Fruit fly (Drosophila melanogaster): ENCODE measurements around the gene Trpgamma.

DNA sequence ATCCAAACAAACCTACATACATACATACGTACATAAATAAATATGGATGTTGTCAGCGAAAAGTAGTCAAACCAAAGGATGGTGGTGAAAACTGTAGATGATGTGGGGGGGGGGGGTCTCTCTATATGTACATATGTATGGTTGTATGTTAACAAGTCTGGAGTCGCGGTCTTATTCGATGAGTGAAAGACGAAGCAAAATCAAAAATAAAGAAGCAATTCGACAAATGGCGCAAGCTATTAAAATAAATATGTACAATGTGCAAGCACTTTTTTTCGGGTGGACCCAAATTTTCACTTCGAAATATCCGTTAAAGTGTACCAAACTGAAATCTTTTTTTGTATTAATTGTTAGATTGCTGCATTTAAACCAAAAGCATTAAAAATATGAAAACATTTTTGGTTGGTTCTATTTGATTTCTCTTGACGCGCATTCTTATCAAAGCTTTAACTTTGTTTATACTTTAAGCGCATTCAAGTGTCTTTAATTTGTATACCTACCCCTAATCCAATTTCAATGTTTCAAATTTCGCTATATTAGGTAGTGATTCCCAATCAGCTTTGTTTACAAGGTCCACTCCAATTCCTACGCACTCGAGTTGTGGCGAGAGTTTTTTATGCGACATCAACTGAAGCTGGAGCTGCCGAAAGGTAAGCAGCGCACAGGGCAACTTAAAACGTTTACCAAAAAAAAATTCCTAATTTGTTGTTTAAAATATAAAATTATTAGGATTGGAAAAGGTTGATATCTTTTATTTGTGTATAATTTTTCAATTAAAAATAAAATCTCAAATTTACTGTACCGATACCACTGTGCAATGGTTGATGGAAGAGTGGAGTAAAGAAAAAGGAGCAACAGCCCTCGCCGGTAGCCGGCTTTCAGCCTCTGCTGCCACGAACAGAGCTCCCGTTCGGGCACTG is 7.7 kb upstream of the Trpgamma start, which contains the start of gene CG31807:
- TF ChIP-seq Myc (optimal IDR thresholded peaks at IDR 0.05) (no peak), insv (optimal IDR thresholded peaks at IDR 0.05) (no peak)

All from Kc167 (cell line).